Worm (Caenorhabditis elegans) whole organism, midembryonic: ENCODE data around the gene mrpl-37.

ENCODE experiments used
- cog-1 ChIP-seq: sonication (generic microtip); optimal IDR thresholded peaks from 2 replicates; lab custom pipeline; 2016; ENCODE audit warnings: missing genetic modification characterization, missing compliant biosample characterization
- flt-1 ChIP-seq: fragments of 200-800 bp; sonication (Bioruptor generic); IDR thresholded peaks from 2 replicates; pipeline ENCODE4 v1.3.6; 2022; ENCODE audit warnings: missing genetic modification characterization, missing compliant biosample characterization
- ref-1 ChIP-seq: fragments of 200-800 bp; sonication (Bioruptor generic); conservative IDR thresholded peaks from 2 replicates; pipeline ENCODE4 v1.3.6; 2022; ENCODE audit warnings: missing genetic modification reagents, missing genetic modification characterization, missing compliant biosample characterization
- tab-1 ChIP-seq: fragments of 200-800 bp; sonication (Bioruptor generic); IDR thresholded peaks from 2 replicates; pipeline ENCODE4 v1.3.6; 2022; ENCODE audit warnings: missing genetic modification characterization, missing compliant biosample characterization

DNA sequence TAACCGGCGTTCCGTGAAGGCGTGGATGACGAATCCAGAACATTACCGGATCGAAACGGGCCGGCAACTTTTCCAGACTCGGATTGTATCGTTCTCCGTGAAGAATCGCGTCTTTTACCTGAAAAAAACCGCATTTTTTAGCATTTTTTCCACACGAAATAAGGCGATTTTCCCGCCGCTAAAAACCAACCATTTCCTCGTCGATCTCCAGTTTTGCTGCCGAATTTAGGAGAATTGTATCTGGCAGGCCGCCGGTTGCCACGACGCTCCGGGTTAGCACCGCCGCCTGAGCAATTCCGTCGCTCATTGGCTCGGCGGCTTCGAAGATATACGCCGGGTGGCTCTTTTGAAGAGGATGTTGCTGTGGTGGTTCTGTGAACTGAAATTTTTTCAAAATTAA lies 473 bp downstream of the mrpl-37 start:
- TF ChIP-seq tab-1 (GFP tag; lab: Robert Waterston, UW) (no peak), ref-1 (GFP tag; lab: Robert Waterston, UW) (no peak), flt-1 (GFP tag; lab: Robert Waterston, UW) (no peak), cog-1 (no peak)
